Worm (Caenorhabditis elegans) whole organism, L1 larva: ENCODE measurements around the gene rpl-36.A.

ENCODE experiments used
- C16A3.4 ChIP-seq: fragments of 150-350 bp; optimal IDR thresholded peaks from 2 replicates; lab custom pipeline; 2014; ENCODE audit warnings: missing biosample characterization, missing genetic modification characterization
- C34B4.2 ChIP-seq: sonication (generic microtip); optimal IDR thresholded peaks from 2 replicates; lab custom pipeline; 2017; ENCODE audit warnings: mild to moderate bottlenecking, missing genetic modification characterization, missing compliant biosample characterization
- F16B12.6 ChIP-seq: fragments of 150-350 bp; optimal IDR thresholded peaks from 2 replicates; lab custom pipeline; 2014; ENCODE audit warnings: missing biosample characterization, missing genetic modification characterization
- aha-1 ChIP-seq: fragments of 150-350 bp; optimal IDR thresholded peaks from 2 replicates; lab custom pipeline; 2014; ENCODE audit warnings: missing biosample characterization, missing genetic modification characterization
- aly-2 ChIP-seq: fragments of 150-350 bp; optimal IDR thresholded peaks from 2 replicates; lab custom pipeline; 2014; ENCODE audit warnings: missing biosample characterization, missing genetic modification characterization
- ama-1 ChIP-seq: fragments of 150-350 bp; optimal IDR thresholded peaks from 2 replicates; lab custom pipeline; 2014
- blmp-1 ChIP-seq: fragments of 150-350 bp; optimal IDR thresholded peaks from 2 replicates; lab custom pipeline; 2014; ENCODE audit warnings: missing biosample characterization, missing genetic modification characterization
- ceh-63 ChIP-seq: fragments of 200-800 bp; sonication (Bioruptor generic); optimal IDR thresholded peaks from 2 replicates; lab custom pipeline; 2018; ENCODE audit warnings: mild to moderate bottlenecking, missing genetic modification characterization, missing compliant biosample characterization
- ceh-8 ChIP-seq: fragments of 200-800 bp; sonication (Bioruptor generic); optimal IDR thresholded peaks from 2 replicates; lab custom pipeline; 2018; ENCODE audit warnings: mild to moderate bottlenecking, missing genetic modification characterization, moderate library complexity, missing compliant biosample characterization
- ceh-90 ChIP-seq: sonication (generic microtip); optimal IDR thresholded peaks from 2 replicates; lab custom pipeline; 2016; ENCODE audit warnings: missing genetic modification characterization, missing compliant biosample characterization
- ces-1 ChIP-seq: fragments of 150-350 bp; optimal IDR thresholded peaks from 2 replicates; lab custom pipeline; 2014; ENCODE audit warnings: missing biosample characterization, missing genetic modification reagents, missing genetic modification characterization
- dpl-1 ChIP-seq, 3 experiments: fragments of 150-350 bp in 2 of 3; sonication (generic microtip) in 1 of 3; optimal IDR thresholded peaks; 2 replicates each; lab custom pipeline; 2014 to 2017; ENCODE audit warnings: missing biosample characterization in 3 of 3, missing genetic modification characterization in 3 of 3, missing genetic modification reagents in 3 of 3
- dsc-1 ChIP-seq: sonication (generic microtip); optimal IDR thresholded peaks from 2 replicates; lab custom pipeline; 2016; ENCODE audit warnings: mild to moderate bottlenecking, missing genetic modification characterization, missing compliant biosample characterization
- efl-1 ChIP-seq, 4 experiments: fragments of 150-350 bp; optimal IDR thresholded peaks in 3 of 4; peaks in 1 of 4; 1 replicate in 1 of 4; 2 replicates in 3 of 4; lab custom pipeline; 2014; ENCODE audit warnings: missing biosample characterization in 2 of 4, missing genetic modification characterization in 2 of 4, missing genetic modification reagents in 2 of 4
- egl-13 ChIP-seq: sonication (generic microtip); optimal IDR thresholded peaks from 2 replicates; lab custom pipeline; 2016; ENCODE audit warnings: missing genotype, missing genetic modification reagents, missing genetic modification characterization, missing compliant biosample characterization
- egl-27 ChIP-seq, 2 experiments: fragments of 150-350 bp in 1 of 2; sonication (generic microtip); optimal IDR thresholded peaks; 3 replicates each; lab custom pipeline; 2017 to 2018; ENCODE audit warnings: missing biosample characterization in 2 of 2, missing genetic modification characterization in 2 of 2, missing genetic modification reagents in 2 of 2
- elt-2 ChIP-seq: sonication (generic microtip); optimal IDR thresholded peaks from 2 replicates; lab custom pipeline; 2016; ENCODE audit warnings: missing genetic modification characterization, mild to moderate bottlenecking, inconsistent platforms, missing compliant biosample characterization, missing genetic modification reagents
- elt-3 ChIP-seq, 6 experiments: fragments of 150-350 bp in 1 of 6; sonication (generic microtip); optimal IDR thresholded peaks; 2 replicates each; lab custom pipeline; 2017 to 2018; ENCODE audit warnings: missing biosample characterization in 6 of 6, missing genetic modification characterization in 6 of 6, inconsistent platforms in 1 of 6
- fkh-4 ChIP-seq: sonication (generic microtip); optimal IDR thresholded peaks from 2 replicates; lab custom pipeline; 2016; ENCODE audit warnings: missing compliant biosample characterization, missing genetic modification characterization, borderline replicate concordance
- fkh-8 ChIP-seq: sonication (generic microtip); optimal IDR thresholded peaks from 2 replicates; lab custom pipeline; 2016; ENCODE audit warnings: mild to moderate bottlenecking, missing genetic modification characterization, missing compliant biosample characterization
- hpl-2 ChIP-seq: fragments of 150-350 bp; optimal IDR thresholded peaks from 2 replicates; lab custom pipeline; 2014; ENCODE audit warnings: missing biosample characterization, missing genetic modification reagents, missing genetic modification characterization
- irx-1 ChIP-seq: sonication (generic microtip); optimal IDR thresholded peaks from 2 replicates; lab custom pipeline; 2016; ENCODE audit warnings: missing genetic modification characterization, missing compliant biosample characterization
- isw-1 ChIP-seq: fragments of 200-800 bp; sonication (Bioruptor generic); IDR thresholded peaks from 2 replicates; pipeline ENCODE4 v1.3.6; 2022; ENCODE audit warnings: missing genetic modification characterization, missing compliant biosample characterization
- lin-35 ChIP-seq, 2 experiments: fragments of 150-350 bp; optimal IDR thresholded peaks; 2 replicates each; lab custom pipeline; 2014; ENCODE audit warnings: missing biosample characterization in 2 of 2, missing genetic modification characterization in 2 of 2, missing genetic modification reagents in 2 of 2
- lir-3 ChIP-seq: sonication (generic microtip); optimal IDR thresholded peaks from 2 replicates; lab custom pipeline; 2016; ENCODE audit warnings: mild to moderate bottlenecking, missing genetic modification characterization, moderate library complexity, missing compliant biosample characterization; ENCODE audit not compliant: poor library complexity
- mab-9 ChIP-seq: fragments of 200-800 bp; sonication (Bioruptor generic); IDR thresholded peaks from 2 replicates; pipeline ENCODE4 v1.3.6; 2022; ENCODE audit warnings: missing genetic modification reagents, missing genetic modification characterization, missing compliant biosample characterization
- mep-1 ChIP-seq: fragments of 150-350 bp; optimal IDR thresholded peaks from 2 replicates; lab custom pipeline; 2014; ENCODE audit warnings: missing biosample characterization, missing genetic modification characterization
- nhr-20 ChIP-seq: sonication (generic microtip); optimal IDR thresholded peaks from 2 replicates; lab custom pipeline; 2016; ENCODE audit warnings: mild to moderate bottlenecking, missing genetic modification characterization, missing compliant biosample characterization
- nhr-237 ChIP-seq: fragments of 150-350 bp; optimal IDR thresholded peaks from 2 replicates; lab custom pipeline; 2014; ENCODE audit warnings: missing biosample characterization, missing genetic modification characterization
- nhr-47 ChIP-seq: sonication (generic microtip); optimal IDR thresholded peaks from 2 replicates; lab custom pipeline; 2016; ENCODE audit warnings: mild to moderate bottlenecking, missing genetic modification characterization, moderate library complexity, missing compliant biosample characterization
- nhr-76 ChIP-seq: sonication (generic microtip); optimal IDR thresholded peaks from 2 replicates; lab custom pipeline; 2017; ENCODE audit warnings: missing biosample characterization, missing genetic modification characterization
- nhr-77 ChIP-seq: fragments of 150-350 bp; optimal IDR thresholded peaks from 2 replicates; lab custom pipeline; 2014; ENCODE audit warnings: missing biosample characterization, missing genetic modification characterization
- nhr-84 ChIP-seq: sonication (generic microtip); optimal IDR thresholded peaks from 2 replicates; lab custom pipeline; 2017; ENCODE audit warnings: missing biosample characterization, missing genetic modification characterization
- nhr-85 ChIP-seq: sonication (generic microtip); peaks from one replicate; lab custom pipeline; 2016; ENCODE audit warnings: missing genetic modification characterization, inconsistent platforms, missing compliant biosample characterization
- pag-3 ChIP-seq: sonication (generic microtip); optimal IDR thresholded peaks from 2 replicates; lab custom pipeline; 2017; ENCODE audit warnings: missing genetic modification characterization, mild to moderate bottlenecking, missing compliant biosample characterization, antibody characterized with exemption, borderline replicate concordance; ENCODE audit not compliant: insufficient read depth
- pax-3 ChIP-seq: fragments of 200-800 bp; sonication (Bioruptor generic); optimal IDR thresholded peaks from 2 replicates; lab custom pipeline; 2018; ENCODE audit warnings: mild to moderate bottlenecking, missing genetic modification characterization, moderate library complexity, missing compliant biosample characterization
- pqm-1 ChIP-seq: sonication (generic microtip); optimal IDR thresholded peaks from 3 replicates; lab custom pipeline; 2017; ENCODE audit warnings: missing biosample characterization, missing genetic modification characterization
- rnt-1 ChIP-seq: sonication (generic microtip); optimal IDR thresholded peaks from 2 replicates; lab custom pipeline; 2016; ENCODE audit warnings: mild to moderate bottlenecking, missing genetic modification characterization, moderate library complexity, missing compliant biosample characterization
- skn-1 ChIP-seq: fragments of 150-350 bp; optimal IDR thresholded peaks from 2 replicates; lab custom pipeline; 2014; ENCODE audit warnings: missing biosample characterization, missing genetic modification characterization
- snpc-4 ChIP-seq: fragments of 150-350 bp; optimal IDR thresholded peaks from 2 replicates; lab custom pipeline; 2014; ENCODE audit warnings: missing biosample characterization, missing genetic modification characterization
- sptf-1 ChIP-seq: fragments of 150-350 bp; optimal IDR thresholded peaks from 2 replicates; lab custom pipeline; 2014; ENCODE audit warnings: missing biosample characterization, missing genetic modification characterization
- sup-37 ChIP-seq: fragments of 200-800 bp; sonication (Bioruptor generic); optimal IDR thresholded peaks from 2 replicates; lab custom pipeline; 2018; ENCODE audit warnings: mild to moderate bottlenecking, missing genetic modification characterization, missing compliant biosample characterization
- tbx-2 ChIP-seq: sonication (generic microtip); optimal IDR thresholded peaks from 2 replicates; lab custom pipeline; 2016; ENCODE audit warnings: missing genetic modification characterization, missing compliant biosample characterization
- tlp-1 ChIP-seq: fragments of 150-350 bp; optimal IDR thresholded peaks from 2 replicates; lab custom pipeline; 2014; ENCODE audit warnings: missing biosample characterization, missing genetic modification characterization
- unc-130 ChIP-seq: fragments of 150-350 bp; optimal IDR thresholded peaks from 2 replicates; lab custom pipeline; 2017; ENCODE audit warnings: missing biosample characterization, missing genetic modification characterization, inconsistent platforms
- unc-30 ChIP-seq: sonication (generic microtip); optimal IDR thresholded peaks from 2 replicates; lab custom pipeline; 2017; ENCODE audit warnings: missing biosample characterization, missing genetic modification characterization
- unc-62 ChIP-seq: fragments of 150-350 bp; optimal IDR thresholded peaks from 2 replicates; lab custom pipeline; 2014; ENCODE audit warnings: missing biosample characterization, missing genetic modification reagents, missing genetic modification characterization
- unc-86 ChIP-seq: sonication (generic microtip); optimal IDR thresholded peaks from 2 replicates; lab custom pipeline; 2016; ENCODE audit warnings: missing genetic modification characterization, missing compliant biosample characterization
- zip-4 ChIP-seq: fragments of 200-800 bp; sonication (Bioruptor generic); optimal IDR thresholded peaks from 2 replicates; lab custom pipeline; 2018; ENCODE audit warnings: mild to moderate bottlenecking, missing genetic modification characterization, moderate library complexity, missing compliant biosample characterization
- ztf-11 ChIP-seq, 2 experiments: sonication (generic microtip); optimal IDR thresholded peaks; 2 replicates each; lab custom pipeline; 2016 to 2017; ENCODE audit warnings: missing genetic modification characterization in 2 of 2, missing biosample characterization in 1 of 2, missing compliant biosample characterization in 1 of 2

The rpl-36.A gene

DNA sequence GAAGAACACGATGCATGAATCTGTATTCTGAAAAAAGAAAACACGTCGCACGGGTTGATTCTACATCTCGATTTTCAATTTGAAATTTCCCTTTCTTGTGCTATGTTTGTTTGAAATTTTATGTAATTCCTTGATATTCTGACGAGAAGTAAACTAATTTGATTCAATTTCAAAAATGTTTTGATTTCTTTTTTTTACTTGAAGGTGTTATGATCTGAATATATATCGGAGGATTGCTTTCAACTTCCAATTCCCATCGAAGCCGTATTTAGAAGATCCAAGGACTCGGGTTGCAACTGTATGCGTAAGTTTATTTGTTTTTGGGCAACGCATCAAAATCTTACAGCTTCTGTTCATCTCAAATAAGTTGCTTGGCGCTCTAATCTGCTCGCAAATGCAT is 30.4 kb upstream of the rpl-36.A start, which contains the start of gene F40F8.1:
Gene F40F8.1 (plus strand): TSS at position 301 of the 400 bp plus-strand sequence.
- TF ChIP-seq elt-3 (tag; optimal IDR thresholded peaks at IDR 0.05; lab: Kevin White, UChicago) (no peak), C34B4.2 (no peak), pag-3 (tag; lab: Kevin White, UChicago) (no peak), skn-1 (tag; lab: Kevin White, UChicago) (no peak), unc-62 (no peak), dsc-1 (tag; lab: Kevin White, UChicago) (no peak), C16A3.4 (tag; lab: Kevin White, UChicago) (no peak), lin-35 (GFP tag; optimal IDR thresholded peaks at IDR 0.05; lab: Kevin White, UChicago) (no peak), ama-1 (lab: Kevin White, UChicago) (no peak), lir-3 (tag; lab: Kevin White, UChicago) (no peak), F16B12.6 (tag; lab: Kevin White, UChicago) (no peak), dpl-1 (GFP tag; optimal IDR thresholded peaks at IDR 0.05; lab: Kevin White, UChicago) (no peak), ceh-8 (GFP tag; lab: Kevin White, UChicago) (no peak), pqm-1 (no peak), nhr-237 (tag; lab: Kevin White, UChicago) (no peak), mab-9 (no peak)

DNA sequence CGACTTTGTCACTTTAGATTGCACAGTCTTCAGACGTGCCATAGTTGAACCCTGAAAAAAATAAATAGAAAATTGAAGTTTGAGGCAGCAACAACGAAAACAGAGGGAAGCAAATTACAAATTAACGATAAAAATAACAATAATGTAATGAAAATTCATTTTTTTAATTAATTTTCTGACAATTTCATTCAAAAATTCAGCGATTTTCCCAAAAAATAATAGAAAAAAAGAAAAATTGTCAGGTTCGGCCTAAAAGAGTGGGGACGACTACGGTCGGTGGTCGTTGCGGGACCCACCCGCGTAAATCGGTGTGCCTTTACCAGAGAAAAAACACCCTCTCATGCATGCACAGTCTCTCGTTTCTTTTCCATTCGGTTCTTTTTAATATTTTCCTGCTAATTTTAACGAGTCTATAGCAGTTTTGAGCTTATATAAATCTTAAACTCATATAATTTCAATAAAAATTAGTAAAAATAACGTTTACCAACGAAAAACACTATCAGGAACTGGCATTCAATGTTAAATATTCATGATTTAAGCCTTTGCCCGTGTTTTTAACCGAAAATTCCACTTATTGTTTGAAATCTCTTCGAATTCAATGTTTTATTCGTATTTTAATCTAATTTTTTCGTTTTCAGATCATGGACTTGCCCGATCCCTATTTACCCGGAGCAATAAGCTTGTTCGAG is 29.5 kb upstream of the rpl-36.A start, which contains the start of the genes rps-9 and lsm-1:
Gene rps-9 (minus strand): TSS at position 51 of the 689 bp plus-strand sequence.
Gene lsm-1 (plus strand): TSS at position 639 of the 689 bp plus-strand sequence.
- TF ChIP-seq aly-2 (tag; lab: Kevin White, UChicago) (no peak), nhr-84 (tag; lab: Kevin White, UChicago) (no peak), egl-27 (tag; optimal IDR thresholded peaks at IDR 0.05; lab: Kevin White, UChicago) (no peak), nhr-76 (tag; lab: Kevin White, UChicago) (no peak), sup-37 (GFP tag; lab: Kevin White, UChicago) (no peak), ceh-90 (no peak), ceh-63 (GFP tag; lab: Kevin White, UChicago) (no peak), unc-130 (tag; lab: Kevin White, UChicago) (peak; percentile 33), nhr-77 (tag; lab: Kevin White, UChicago) (peak; percentile 58), unc-30 (tag; lab: Kevin White, UChicago) (no peak), nhr-85 (tag; lab: Kevin White, UChicago) (no peak), hpl-2 (GFP tag; lab: Kevin White, UChicago) (no peak), irx-1 (tag; lab: Kevin White, UChicago) (no peak), tlp-1 (tag; lab: Kevin White, UChicago) (no peak), ztf-11 (tag; optimal IDR thresholded peaks at IDR 0.05; lab: Kevin White, UChicago) (no peak), fkh-4 (tag; lab: Kevin White, UChicago) (no peak), snpc-4 (tag; lab: Kevin White, UChicago) (peak; percentile 38), nhr-47 (peak; percentile 65), zip-4 (no peak), dsc-1 (tag; lab: Kevin White, UChicago) (peak; percentile 38), ces-1 (GFP tag; lab: Kevin White, UChicago) (no peak), elt-2 (no peak), mab-9 (no peak), blmp-1 (tag; lab: Kevin White, UChicago) (peak; percentile 45), nhr-20 (tag; lab: Kevin White, UChicago) (peak; percentile 63), unc-86 (peak; percentile 22), rnt-1 (peak; percentile 75), tbx-2 (tag; lab: Kevin White, UChicago) (peak; percentile 48), fkh-8 (tag; lab: Kevin White, UChicago) (peak; percentile 45), pax-3 (no peak), ceh-8 (GFP tag; lab: Kevin White, UChicago) (no peak), isw-1 (peak; percentile 76), efl-1 (optimal IDR thresholded peaks at IDR 0.05; lab: Kevin White, UChicago) (peak; percentile 83 to 85), efl-1 (GFP tag; optimal IDR thresholded peaks at IDR 0.05 in 1 of 2; lab: Kevin White, UChicago) (peak; percentile 78 to 97), sptf-1 (tag; lab: Kevin White, UChicago) (no peak), aha-1 (tag; lab: Kevin White, UChicago) (no peak), egl-13 (tag; lab: Kevin White, UChicago) (no peak), C34B4.2 (no peak), pag-3 (tag; lab: Kevin White, UChicago) (no peak), mep-1 (peak; percentile 71)
